Fruit fly (Drosophila melanogaster): Measurements from ENCODE around the gene Nepl4.

Gene Nepl4

dm6 chr2L:6358218-6358617, 9.5 kb upstream of the Nepl4 start, which contains the start of gene CG9500:
TSS of gene CG9500 (minus strand) at chr2L:6358318.
- TF ChIP-seq Pif1B (GFP tag; optimal IDR thresholded peaks at IDR 0.05) = no peak
- TF ChIP-seq CG12605 (GFP tag; IDR thresholded peaks at IDR 0.05) = no peak

dm6 chr2L:6360059-6360458, 7.6 kb upstream of the Nepl4 start:
- TF ChIP-seq CG14655 (GFP tag; optimal IDR thresholded peaks at IDR 0.05) = no peak
- TF ChIP-seq D1 (tag; optimal IDR thresholded peaks at IDR 0.05) = no peak
- TF ChIP-seq CG4496 (GFP tag; IDR thresholded peaks at IDR 0.05) = no peak
- TF ChIP-seq CG13204 (GFP tag; optimal IDR thresholded peaks at IDR 0.05) = no peak
- no peak for TF ChIP-seq CG32121 (GFP tag; IDR thresholded peaks at IDR 0.05)
- no peak for TF ChIP-seq CG10348 (GFP tag; IDR thresholded peaks at IDR 0.05)

- TF ChIP-seq D1 (tag; optimal IDR thresholded peaks at IDR 0.05) = no peak
- TF ChIP-seq fd96Ca (GFP tag; IDR thresholded peaks at IDR 0.05) = no peak
- TF ChIP-seq EcR (GFP tag; optimal IDR thresholded peaks at IDR 0.05) = no peak
- TF ChIP-seq Ets98B (GFP tag; IDR thresholded peaks at IDR 0.05) = no peak
- TF ChIP-seq CG12605 (GFP tag; IDR thresholded peaks at IDR 0.05) = no peak
- no peak for TF ChIP-seq rn (GFP tag; IDR thresholded peaks at IDR 0.05)
- TF ChIP-seq gl (tag; optimal IDR thresholded peaks at IDR 0.05) = no peak
- no peak for TF ChIP-seq Snoo (tag; optimal IDR thresholded peaks at IDR 0.05)
These were observed 758 bp upstream of the Nepl4 start for dm6 chr2L:6366924-6367323.

- TF ChIP-seq Snoo (tag; optimal IDR thresholded peaks at IDR 0.05) (no peak), CG15710 (tag; optimal IDR thresholded peaks at IDR 0.05) (no peak), Pif1A (GFP tag; optimal IDR thresholded peaks at IDR 0.05) (no peak), Pif1B (GFP tag; optimal IDR thresholded peaks at IDR 0.05) (no peak), CG4496 (GFP tag; IDR thresholded peaks at IDR 0.05) (no peak), CG8301 (tag; optimal IDR thresholded peaks at IDR 0.05) (no peak), Ets98B (GFP tag; IDR thresholded peaks at IDR 0.05) (no peak), CG34367 (tag; optimal IDR thresholded peaks at IDR 0.05) (no peak), fd96Ca (GFP tag; IDR thresholded peaks at IDR 0.05) (no peak), gl (tag; optimal IDR thresholded peaks at IDR 0.05) (no peak), CG9948 (tag; optimal IDR thresholded peaks at IDR 0.05) (no peak), EcR (GFP tag; optimal IDR thresholded peaks at IDR 0.05) (no peak), CG10348 (GFP tag; IDR thresholded peaks at IDR 0.05) (no peak), CG14655 (GFP tag; optimal IDR thresholded peaks at IDR 0.05) (no peak)
These were observed 1.6 kb downstream of the Nepl4 start for dm6 chr2L:6369286-6369685.

dm6 chr2L:6371025-6371641, 3.5 kb downstream of the Nepl4 start:
- TF ChIP-seq Pif1A (GFP tag; optimal IDR thresholded peaks at IDR 0.05) = no peak
- no peak for TF ChIP-seq Pif1B (GFP tag; optimal IDR thresholded peaks at IDR 0.05)
- TF ChIP-seq Snoo (tag; optimal IDR thresholded peaks at IDR 0.05) = no peak
- TF ChIP-seq CG32121 (GFP tag; IDR thresholded peaks at IDR 0.05) = no peak
- TF ChIP-seq CG12605 (GFP tag; IDR thresholded peaks at IDR 0.05) = no peak
- no peak for TF ChIP-seq Ets98B (GFP tag; IDR thresholded peaks at IDR 0.05)
- no peak for TF ChIP-seq CG10348 (GFP tag; IDR thresholded peaks at IDR 0.05)
- TF ChIP-seq CG4496 (GFP tag; IDR thresholded peaks at IDR 0.05) = no peak
- TF ChIP-seq fd96Ca (GFP tag; IDR thresholded peaks at IDR 0.05) = no peak
- TF ChIP-seq rn (GFP tag; IDR thresholded peaks at IDR 0.05) = no peak

dm6 chr2L:6372088-6372487, 4.4 kb downstream of the Nepl4 start, which contains the start of gene slam:
TSS of gene slam (plus strand) at chr2L:6372388.
- TF ChIP-seq Pif1B (GFP tag; optimal IDR thresholded peaks at IDR 0.05) (no peak), gl (tag; optimal IDR thresholded peaks at IDR 0.05) (no peak), rn (GFP tag; IDR thresholded peaks at IDR 0.05) (no peak), CG9948 (tag; optimal IDR thresholded peaks at IDR 0.05) (no peak), CG8301 (tag; optimal IDR thresholded peaks at IDR 0.05) (no peak), Ets98B (GFP tag; IDR thresholded peaks at IDR 0.05) (no peak)

- no peak for TF ChIP-seq CG14655 (GFP tag; optimal IDR thresholded peaks at IDR 0.05)
- TF ChIP-seq CG8301 (tag; optimal IDR thresholded peaks at IDR 0.05) = no peak
- no peak for TF ChIP-seq CG15710 (tag; optimal IDR thresholded peaks at IDR 0.05)
- TF ChIP-seq CG12605 (GFP tag; IDR thresholded peaks at IDR 0.05) = no peak
- no peak for TF ChIP-seq CG8159 (tag; optimal IDR thresholded peaks at IDR 0.05)
- TF ChIP-seq D1 (tag; optimal IDR thresholded peaks at IDR 0.05) = no peak
- TF ChIP-seq Pif1A (GFP tag; optimal IDR thresholded peaks at IDR 0.05) = no peak
- TF ChIP-seq gl (tag; optimal IDR thresholded peaks at IDR 0.05) = no peak
- no peak for TF ChIP-seq CG13204 (GFP tag; optimal IDR thresholded peaks at IDR 0.05)
- TF ChIP-seq Ets98B (GFP tag; IDR thresholded peaks at IDR 0.05) = no peak
- no peak for TF ChIP-seq CG4496 (GFP tag; IDR thresholded peaks at IDR 0.05)
- TF ChIP-seq CG9948 (tag; optimal IDR thresholded peaks at IDR 0.05) = no peak
- no peak for TF ChIP-seq CG34367 (tag; optimal IDR thresholded peaks at IDR 0.05)
- no peak for TF ChIP-seq Snoo (tag; optimal IDR thresholded peaks at IDR 0.05)
- TF ChIP-seq CG10348 (GFP tag; IDR thresholded peaks at IDR 0.05) = no peak
- no peak for TF ChIP-seq rn (GFP tag; IDR thresholded peaks at IDR 0.05)
These were observed 5.5 kb downstream of the Nepl4 start for dm6 chr2L:6373141-6373540.

dm6 chr2L:6379197-6379596, 11.5 kb downstream of the Nepl4 start:
- TF ChIP-seq D1 (tag; optimal IDR thresholded peaks at IDR 0.05) (no peak), CG8159 (tag; optimal IDR thresholded peaks at IDR 0.05) (peak; percentile 6)

All from whole organism, pupa.